Worm (Caenorhabditis elegans): ENCODE data around the gene F38B6.6.

The F38B6.6 gene

DNA sequence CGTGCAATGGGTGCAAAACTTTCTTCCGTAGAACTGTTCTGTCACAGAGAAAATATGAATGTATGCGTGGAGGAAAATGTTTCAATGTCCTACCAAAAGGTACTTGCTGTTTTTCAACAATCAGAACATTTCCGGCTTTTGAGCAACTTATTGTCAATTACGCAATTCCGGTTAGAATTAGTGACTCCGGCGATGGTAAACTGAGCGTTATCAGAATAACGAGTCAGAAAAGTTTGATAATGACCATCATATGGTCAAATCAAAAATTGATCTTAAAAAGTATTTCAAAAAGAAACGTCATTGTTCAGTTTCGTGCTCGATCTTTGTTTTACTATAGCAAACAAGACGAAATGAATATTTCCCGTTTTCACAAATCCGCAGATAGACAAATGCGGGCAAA, 33.1 kb downstream of the F38B6.6 start:
- TF ChIP-seq nhr-28 (tag; optimal IDR thresholded peaks at IDR 0.05) (peak; percentile 4), unc-62 (GFP tag; optimal IDR thresholded peaks at IDR 0.05 in 1 of 2) (peak in 1 of 2 experiments; percentile 44), unc-62 (tag; optimal IDR thresholded peaks at IDR 0.05) (no peak), daf-16 (GFP tag; optimal IDR thresholded peaks at IDR 0.05) (no peak), daf-16 (tag; optimal IDR thresholded peaks at IDR 0.05) (peak; percentile 40), ceh-82 (tag; optimal IDR thresholded peaks at IDR 0.05) (no peak), pqm-1 (tag; optimal IDR thresholded peaks at IDR 0.05) (peak; percentile 55), dmd-6 (GFP tag; IDR thresholded peaks at IDR 0.05) (peak; percentile 32)

DNA sequence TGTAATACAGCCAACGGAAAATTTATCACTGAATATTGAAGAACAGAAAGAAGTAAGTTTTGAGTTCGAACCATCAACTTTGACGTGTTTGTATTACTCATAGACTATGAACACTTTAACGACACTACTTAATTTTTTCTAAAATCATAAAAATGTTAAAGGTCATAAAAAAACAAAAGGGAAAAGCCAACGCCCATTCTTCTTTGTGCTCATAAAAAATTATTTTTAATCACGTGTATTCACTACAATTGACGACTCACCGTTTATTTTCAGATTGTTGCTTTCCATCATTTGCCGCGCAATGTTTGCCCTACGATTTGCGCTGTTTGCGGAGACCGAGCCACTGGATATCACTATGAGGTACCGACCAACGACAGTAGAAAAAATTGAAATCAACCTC, 33.6 kb downstream of the F38B6.6 start:
- TF ChIP-seq egl-43 (GFP tag; IDR thresholded peaks at IDR 0.05) (no peak), php-3 (GFP tag; IDR thresholded peaks at IDR 0.05) (peak; percentile 82), pha-4 (GFP tag; IDR thresholded peaks at IDR 0.05) (no peak), pha-4 (tag; optimal IDR thresholded peaks at IDR 0.05) (peak; percentile 17), aha-1 (tag) (peak; percentile 33), dve-1 (tag; optimal IDR thresholded peaks at IDR 0.05; ENCODE audit: insufficient read depth) (peak; percentile 0), nhr-28 (tag; optimal IDR thresholded peaks at IDR 0.05) (peak; percentile 26)

ce11 chrX:6655163-6655562, 34.7 kb downstream of the F38B6.6 start, which contains the start of gene nhr-173:
TSS of gene nhr-173 (plus strand) at chrX:6655528.
- TF ChIP-seq madf-9 (GFP tag; conservative IDR thresholded peaks at IDR 0.05) (no peak), nhr-111 (GFP tag; optimal IDR thresholded peaks at IDR 0.05) (no peak), mdt-29 (GFP tag; IDR thresholded peaks at IDR 0.05) (no peak), ceh-82 (tag; optimal IDR thresholded peaks at IDR 0.05) (no peak), spr-3 (GFP tag; optimal IDR thresholded peaks at IDR 0.05) (no peak), daf-16 (GFP tag; optimal IDR thresholded peaks at IDR 0.05) (no peak), daf-16 (tag; optimal IDR thresholded peaks at IDR 0.05) (peak; percentile 60), lsy-2 (tag; optimal IDR thresholded peaks at IDR 0.05) (no peak), lin-13 (GFP tag; optimal IDR thresholded peaks at IDR 0.05) (no peak), lin-1 (GFP tag; IDR thresholded peaks at IDR 0.05) (no peak), hmg-1.1 (GFP tag; IDR thresholded peaks at IDR 0.05) (no peak), Y105C5A.15 (GFP tag; IDR thresholded peaks at IDR 0.05) (no peak), mdl-1 (tag; optimal IDR thresholded peaks at IDR 0.05) (no peak), lim-7 (GFP tag; IDR thresholded peaks at IDR 0.05) (no peak), Y75B8A.6 (GFP tag; IDR thresholded peaks at IDR 0.05) (no peak), dmd-6 (GFP tag; IDR thresholded peaks at IDR 0.05) (peak; percentile 62), ztf-11 (tag; optimal IDR thresholded peaks at IDR 0.05) (no peak), R02D3.7 (tag; optimal IDR thresholded peaks at IDR 0.05) (no peak), nhr-10 (tag; optimal IDR thresholded peaks at IDR 0.05) (no peak), tra-1 (GFP tag; IDR thresholded peaks at IDR 0.05) (no peak), ceh-20 (GFP tag; IDR thresholded peaks at IDR 0.05) (no peak), nhr-11 (tag; optimal IDR thresholded peaks at IDR 0.05) (no peak), dve-1 (tag; optimal IDR thresholded peaks at IDR 0.05; ENCODE audit: insufficient read depth) (peak; percentile 10), set-16 (GFP tag; IDR thresholded peaks at IDR 0.05) (no peak), nhr-28 (tag; optimal IDR thresholded peaks at IDR 0.05) (peak; percentile 63), aly-2 (tag; optimal IDR thresholded peaks at IDR 0.05) (no peak), F26F4.8 (GFP tag; conservative IDR thresholded peaks at IDR 0.05) (no peak), lin-15B (tag; optimal IDR thresholded peaks at IDR 0.05) (no peak), ztf-7 (tag; optimal IDR thresholded peaks at IDR 0.05) (no peak), hlh-30 (tag; optimal IDR thresholded peaks at IDR 0.05; ENCODE audit: insufficient read depth) (peak; percentile 27), gei-8 (GFP tag; optimal IDR thresholded peaks at IDR 0.05) (no peak), hlh-11 (tag; optimal IDR thresholded peaks at IDR 0.05) (peak; percentile 29)

All from whole organism, L4 larva.